Worm (Caenorhabditis elegans) whole organism, L4 larva: ENCODE data around the gene F15B9.8.

ENCODE experiments used
- daf-19 ChIP-seq: fragments of 200-800 bp; sonication (Bioruptor generic); conservative IDR thresholded peaks from 2 replicates; pipeline ENCODE4 v1.3.6; 2022; ENCODE audit warnings: missing genetic modification characterization, missing compliant biosample characterization
- dpl-1 ChIP-seq: fragments of 150-350 bp; optimal IDR thresholded peaks from 2 replicates; lab custom pipeline; 2014; ENCODE audit warnings: missing biosample characterization, missing genetic modification reagents, missing genetic modification characterization
- fos-1 ChIP-seq: fragments of 150-350 bp; optimal IDR thresholded peaks from 2 replicates; lab custom pipeline; 2014; ENCODE audit warnings: missing biosample characterization, missing genetic modification characterization
- lsy-2 ChIP-seq, 2 experiments: fragments of 150-350 bp in 1 of 2; sonication (generic microtip) in 1 of 2; optimal IDR thresholded peaks; 2 replicates each; lab custom pipeline; 2014 to 2017; ENCODE audit warnings: missing biosample characterization in 2 of 2, missing genetic modification characterization in 2 of 2
- ztf-11 ChIP-seq: fragments of 150-350 bp; optimal IDR thresholded peaks from 2 replicates; lab custom pipeline; 2014; ENCODE audit warnings: missing biosample characterization, missing genetic modification characterization

DNA sequence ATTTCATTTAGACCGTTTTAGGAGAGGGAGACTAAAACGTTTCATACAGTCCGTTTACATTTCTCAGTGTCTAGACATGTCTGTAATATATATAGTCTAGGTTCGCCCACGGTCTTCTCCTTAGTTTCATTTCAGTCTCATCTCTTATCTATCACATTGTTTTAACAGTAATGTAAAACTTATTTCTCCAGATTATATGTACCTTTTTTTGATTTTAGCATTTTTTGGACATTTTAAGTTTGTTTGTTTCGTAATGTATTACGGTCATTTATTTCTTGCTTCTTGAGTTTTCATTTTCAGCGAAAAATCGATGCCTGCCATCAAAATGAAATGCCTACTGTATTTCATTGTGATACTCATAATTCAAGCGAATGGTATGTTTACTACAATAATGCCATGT, 25.5 kb downstream of the F15B9.8 start, which contains the start of gene F15B9.6:
- TF ChIP-seq ztf-11 (tag; lab: Kevin White, UChicago) (no peak), dpl-1 (GFP tag; lab: Kevin White, UChicago) (no peak), daf-19 (GFP tag; lab: Robert Waterston, UW) (no peak), fos-1 (no peak), lsy-2 (tag; optimal IDR thresholded peaks at IDR 0.05; lab: Kevin White, UChicago) (no peak)
